Worm (Caenorhabditis elegans): ENCODE results near the gene F41C3.7.

DNA sequence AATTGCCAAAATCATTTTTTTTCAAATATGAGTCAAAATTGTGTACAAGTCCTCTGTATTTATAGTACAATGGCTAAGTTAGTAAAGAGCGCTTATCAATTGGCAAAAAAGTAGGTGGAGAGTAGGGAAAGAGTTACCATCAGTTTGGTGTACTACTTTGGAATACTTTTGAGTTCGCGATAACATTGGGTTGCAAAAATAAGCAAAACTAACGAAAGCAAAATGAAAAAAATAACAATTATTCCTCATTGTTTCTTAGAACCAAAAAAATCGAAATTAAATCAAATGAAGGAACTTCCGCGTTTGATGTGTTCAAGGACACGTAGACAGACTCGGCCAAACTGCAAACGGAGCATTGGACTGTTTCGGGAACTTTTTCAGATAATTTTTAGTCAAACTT is 26.9 kb downstream of the F41C3.7 start, which contains the start of gene C27D9.2:
- TF ChIP-seq ztf-11 (tag; optimal IDR thresholded peaks at IDR 0.05), result no peak
- no peak for TF ChIP-seq elt-3 (tag; optimal IDR thresholded peaks at IDR 0.05)
- no peak for TF ChIP-seq ama-1 (optimal IDR thresholded peaks at IDR 0.05)
- no peak for TF ChIP-seq pqm-1 (tag; optimal IDR thresholded peaks at IDR 0.05)
- no peak for TF ChIP-seq nhr-28 (tag; optimal IDR thresholded peaks at IDR 0.05)
- TF ChIP-seq ceh-28 (tag; optimal IDR thresholded peaks at IDR 0.05), result no peak
- no peak for TF ChIP-seq fkh-10 (GFP tag; optimal IDR thresholded peaks at IDR 0.05)
- no peak for TF ChIP-seq nhr-12 (tag; optimal IDR thresholded peaks at IDR 0.05)

Measured in whole organism, L3 larva.